Worm (Caenorhabditis elegans) whole organism, mixed stage, embryonic: ENCODE results near the gene col-94.
A peak's percentile ranks its signal among the peaks of the same experiment; 100 is the strongest.

ENCODE experiments used
- bed-3 ChIP-seq: fragments of 200-800 bp; sonication (Bioruptor generic); optimal IDR thresholded peaks from 3 replicates; lab custom pipeline; 2018; ENCODE audit warnings: mild to moderate bottlenecking, missing genetic modification characterization, moderate library complexity, missing compliant biosample characterization
- blmp-1 ChIP-seq: fragments of 150-350 bp; optimal IDR thresholded peaks from 2 replicates; lab custom pipeline; 2014; ENCODE audit warnings: missing biosample characterization, missing genetic modification characterization
- ceh-39 ChIP-seq: fragments of 150-350 bp; optimal IDR thresholded peaks from 2 replicates; lab custom pipeline; 2014; ENCODE audit warnings: missing biosample characterization, missing genetic modification characterization
- ceh-43 ChIP-seq: fragments of 200-800 bp; sonication (Bioruptor generic); optimal IDR thresholded peaks from 2 replicates; lab custom pipeline; 2018; ENCODE audit warnings: mild to moderate bottlenecking, missing genetic modification characterization, moderate library complexity, missing compliant biosample characterization
- ceh-83 ChIP-seq: fragments of 200-800 bp; sonication (Bioruptor generic); optimal IDR thresholded peaks from 2 replicates; lab custom pipeline; 2018; ENCODE audit warnings: mild to moderate bottlenecking, missing genetic modification characterization, missing compliant biosample characterization
- ces-1 ChIP-seq: fragments of 150-350 bp; optimal IDR thresholded peaks from 2 replicates; lab custom pipeline; 2014; ENCODE audit warnings: missing biosample characterization, missing genetic modification reagents, missing genetic modification characterization
- cnd-1 ChIP-seq: fragments of 200-800 bp; sonication (Bioruptor generic); optimal IDR thresholded peaks from 2 replicates; lab custom pipeline; 2018; ENCODE audit warnings: mild to moderate bottlenecking, missing genetic modification characterization, missing compliant biosample characterization
- drap-1 ChIP-seq: fragments of 200-800 bp; sonication (Bioruptor generic); optimal IDR thresholded peaks from 3 replicates; lab custom pipeline; 2018; ENCODE audit warnings: mild to moderate bottlenecking, missing genetic modification characterization, missing compliant biosample characterization
- elt-1 ChIP-seq: sonication (generic microtip); optimal IDR thresholded peaks from 2 replicates; lab custom pipeline; 2017; ENCODE audit warnings: missing genetic modification characterization, mild to moderate bottlenecking, missing compliant biosample characterization, antibody characterized with exemption, moderate library complexity, borderline replicate concordance; ENCODE audit not compliant: insufficient read depth
- elt-3 ChIP-seq: fragments of 150-350 bp; optimal IDR thresholded peaks from 2 replicates; lab custom pipeline; 2014; ENCODE audit warnings: missing biosample characterization, missing genetic modification characterization
- flh-1 ChIP-seq: fragments of 200-800 bp; sonication (Bioruptor generic); optimal IDR thresholded peaks from 2 replicates; lab custom pipeline; 2018; ENCODE audit warnings: mild to moderate bottlenecking, missing genetic modification characterization, moderate library complexity, missing compliant biosample characterization
- ham-2 ChIP-seq: fragments of 200-800 bp; sonication (Bioruptor generic); optimal IDR thresholded peaks from 2 replicates; lab custom pipeline; 2018; ENCODE audit warnings: mild to moderate bottlenecking, missing genetic modification characterization, missing compliant biosample characterization
- hlh-1 ChIP-seq: fragments of 150-350 bp; optimal IDR thresholded peaks from 2 replicates; lab custom pipeline; 2014; ENCODE audit warnings: missing biosample characterization, missing genetic modification reagents, missing genetic modification characterization
- lin-13 ChIP-seq: fragments of 150-350 bp; optimal IDR thresholded peaks from 2 replicates; lab custom pipeline; 2014; ENCODE audit warnings: missing biosample characterization, missing genetic modification characterization
- lin-32 ChIP-seq: fragments of 200-800 bp; sonication (Bioruptor generic); optimal IDR thresholded peaks from 2 replicates; lab custom pipeline; 2018; ENCODE audit warnings: mild to moderate bottlenecking, missing genetic modification characterization, missing compliant biosample characterization
- lsy-2 ChIP-seq: fragments of 150-350 bp; optimal IDR thresholded peaks from 2 replicates; lab custom pipeline; 2014; ENCODE audit warnings: missing biosample characterization, missing genetic modification characterization
- mab-5 ChIP-seq: fragments of 150-350 bp; optimal IDR thresholded peaks from 2 replicates; lab custom pipeline; 2014; ENCODE audit warnings: missing biosample characterization, missing genetic modification characterization
- mls-2 ChIP-seq: sonication (generic microtip); optimal IDR thresholded peaks from 2 replicates; lab custom pipeline; 2016; ENCODE audit warnings: mild to moderate bottlenecking, missing genetic modification characterization, moderate library complexity, missing compliant biosample characterization
- nhr-12 ChIP-seq: fragments of 150-350 bp; optimal IDR thresholded peaks from 2 replicates; lab custom pipeline; 2014; ENCODE audit warnings: missing biosample characterization, missing genetic modification characterization
- nhr-2 ChIP-seq: fragments of 150-350 bp; optimal IDR thresholded peaks from 2 replicates; lab custom pipeline; 2014; ENCODE audit warnings: missing biosample characterization, missing genetic modification characterization
- nhr-237 ChIP-seq: fragments of 150-350 bp; optimal IDR thresholded peaks from 2 replicates; lab custom pipeline; 2014; ENCODE audit warnings: missing biosample characterization, missing genetic modification characterization
- nhr-28 ChIP-seq: fragments of 150-350 bp; optimal IDR thresholded peaks from 2 replicates; lab custom pipeline; 2014; ENCODE audit warnings: missing biosample characterization, missing genetic modification characterization
- nhr-76 ChIP-seq: sonication (generic microtip); optimal IDR thresholded peaks from 2 replicates; lab custom pipeline; 2017; ENCODE audit warnings: missing biosample characterization, missing genetic modification characterization
- pha-4 ChIP-seq: fragments of 150-350 bp; optimal IDR thresholded peaks from 2 replicates; lab custom pipeline; 2018; ENCODE audit warnings: missing biosample characterization, missing genetic modification reagents, missing genetic modification characterization
- sem-2 ChIP-seq: fragments of 200-800 bp; sonication (Bioruptor generic); optimal IDR thresholded peaks from 2 replicates; lab custom pipeline; 2018; ENCODE audit warnings: mild to moderate bottlenecking, missing genetic modification characterization, missing compliant biosample characterization
- snpc-4 ChIP-seq: fragments of 150-350 bp; optimal IDR thresholded peaks from 2 replicates; lab custom pipeline; 2014; ENCODE audit warnings: missing biosample characterization, missing genetic modification characterization
- sptf-1 ChIP-seq: sonication (generic microtip); optimal IDR thresholded peaks from 2 replicates; lab custom pipeline; 2017; ENCODE audit warnings: mild to moderate bottlenecking, missing genetic modification characterization, moderate library complexity, missing compliant biosample characterization
- tbx-8 ChIP-seq: fragments of 200-800 bp; sonication (Bioruptor generic); optimal IDR thresholded peaks from 2 replicates; lab custom pipeline; 2018; ENCODE audit warnings: mild to moderate bottlenecking, missing genetic modification characterization, moderate library complexity, missing compliant biosample characterization
- unc-120 ChIP-seq: sonication (generic microtip); optimal IDR thresholded peaks from 2 replicates; lab custom pipeline; 2017; ENCODE audit warnings: missing genetic modification characterization, missing compliant biosample characterization; ENCODE audit not compliant: poor library complexity, severe bottlenecking
- unc-39 ChIP-seq: fragments of 150-350 bp; optimal IDR thresholded peaks from 2 replicates; lab custom pipeline; 2014; ENCODE audit warnings: missing biosample characterization, missing genetic modification characterization
- unc-62 ChIP-seq: fragments of 150-350 bp; optimal IDR thresholded peaks from 2 replicates; lab custom pipeline; 2014; ENCODE audit warnings: missing biosample characterization, missing genetic modification reagents, missing genetic modification characterization
- zip-8 ChIP-seq: fragments of 150-350 bp; optimal IDR thresholded peaks from 2 replicates; lab custom pipeline; 2014; ENCODE audit warnings: missing biosample characterization, missing genetic modification characterization
- ztf-11 ChIP-seq: fragments of 150-350 bp; optimal IDR thresholded peaks from 2 replicates; lab custom pipeline; 2014; ENCODE audit warnings: missing biosample characterization, missing genetic modification characterization

col-94 gene

ce11 chrIII:10962910-10963309 is 24.8 kb downstream of the col-94 start:
- TF ChIP-seq drap-1, result no peak
- no peak for TF ChIP-seq nhr-2 (tag; lab: Kevin White, UChicago)
- no peak for TF ChIP-seq pha-4 (tag; lab: Kevin White, UChicago)
- TF ChIP-seq bed-3, result no peak
- no peak for TF ChIP-seq sem-2 (GFP tag; lab: Kevin White, UChicago)
- no peak for TF ChIP-seq sptf-1
- TF ChIP-seq mls-2 (tag; lab: Kevin White, UChicago), result no peak
- no peak for TF ChIP-seq elt-1 (tag; lab: Kevin White, UChicago)
- no peak for TF ChIP-seq ham-2 (GFP tag; lab: Kevin White, UChicago)

- TF ChIP-seq ceh-39 (tag; lab: Kevin White, UChicago) (no peak), elt-1 (tag; lab: Kevin White, UChicago) (no peak), pha-4 (tag; lab: Kevin White, UChicago) (no peak), ham-2 (GFP tag; lab: Kevin White, UChicago) (no peak), nhr-28 (no peak)
These were observed 27.3 kb downstream of the col-94 start for ce11 chrIII:10960387-10960786.

ce11 chrIII:10957710-10958109 is 30.0 kb downstream of the col-94 start:
- no peak for TF ChIP-seq pha-4 (tag; lab: Kevin White, UChicago)
- no peak for TF ChIP-seq nhr-28
- peak; percentile 22 for TF ChIP-seq unc-62 (GFP tag; lab: Kevin White, UChicago)
- TF ChIP-seq elt-3 (tag; lab: Kevin White, UChicago), result no peak
- TF ChIP-seq ham-2 (GFP tag; lab: Kevin White, UChicago), result no peak
- TF ChIP-seq lin-13 (tag; lab: Kevin White, UChicago), result no peak
- TF ChIP-seq hlh-1 (tag; lab: Kevin White, UChicago), result no peak

- TF ChIP-seq nhr-12 (tag; lab: Kevin White, UChicago) (no peak), ceh-43 (no peak), lin-32 (no peak), pha-4 (tag; lab: Kevin White, UChicago) (no peak), snpc-4 (tag; lab: Kevin White, UChicago) (no peak), flh-1 (GFP tag; lab: Kevin White, UChicago) (no peak), nhr-76 (tag; lab: Kevin White, UChicago) (no peak), cnd-1 (no peak), drap-1 (no peak)
These were observed 30.4 kb downstream of the col-94 start for ce11 chrIII:10957236-10957635.

ce11 chrIII:10953160-10953559 is 34.5 kb downstream of the col-94 start, which contains the start of gene zig-5:
TSS of gene zig-5 (minus strand) at chrIII:10953508.
- TF ChIP-seq nhr-28, result no peak
- no peak for TF ChIP-seq drap-1
- TF ChIP-seq ces-1 (GFP tag; lab: Kevin White, UChicago), result no peak
- TF ChIP-seq sptf-1, result no peak
- TF ChIP-seq flh-1 (GFP tag; lab: Kevin White, UChicago), result no peak
- TF ChIP-seq zip-8 (tag; lab: Kevin White, UChicago), result no peak
- TF ChIP-seq tbx-8, result no peak
- TF ChIP-seq bed-3, result no peak
- no peak for TF ChIP-seq unc-39 (tag; lab: Kevin White, UChicago)
- TF ChIP-seq elt-1 (tag; lab: Kevin White, UChicago), result no peak
- no peak for TF ChIP-seq blmp-1 (tag; lab: Kevin White, UChicago)
- TF ChIP-seq ceh-83, result no peak
- TF ChIP-seq nhr-12 (tag; lab: Kevin White, UChicago), result no peak
- no peak for TF ChIP-seq pha-4 (tag; lab: Kevin White, UChicago)
- TF ChIP-seq nhr-2 (tag; lab: Kevin White, UChicago), result no peak
- TF ChIP-seq, all 35 proteins: peak for 0

ce11 chrIII:10951713-10952112 is 36.0 kb downstream of the col-94 start:
- TF ChIP-seq nhr-237 (tag; lab: Kevin White, UChicago) (no peak), elt-3 (tag; lab: Kevin White, UChicago) (no peak), drap-1 (no peak), sem-2 (GFP tag; lab: Kevin White, UChicago) (no peak), unc-39 (tag; lab: Kevin White, UChicago) (no peak), nhr-28 (no peak), blmp-1 (tag; lab: Kevin White, UChicago) (no peak), mab-5 (tag; lab: Kevin White, UChicago) (no peak), snpc-4 (tag; lab: Kevin White, UChicago) (no peak), unc-120 (tag; lab: Kevin White, UChicago) (no peak), cnd-1 (no peak), unc-62 (GFP tag; lab: Kevin White, UChicago) (no peak), sptf-1 (no peak), lin-32 (no peak), ztf-11 (tag; lab: Kevin White, UChicago) (no peak), ces-1 (GFP tag; lab: Kevin White, UChicago) (no peak), lsy-2 (tag; lab: Kevin White, UChicago) (no peak), elt-1 (tag; lab: Kevin White, UChicago) (no peak)
